Fruit fly (Drosophila melanogaster): Measurements from ENCODE around the gene CG11581.

The CG11581 gene

dm6 chrX:14193013-14193412 is 16.3 kb downstream of the CG11581 start, which contains the start of gene yl:
yl (plus strand) TSS chrX:14193214.
- no peak for TF ChIP-seq CG12768 (GFP tag; optimal IDR thresholded peaks at IDR 0.05)
- TF ChIP-seq ovo (GFP tag; optimal IDR thresholded peaks at IDR 0.05): peak; percentile 93
- TF ChIP-seq CG11617 (GFP tag; optimal IDR thresholded peaks at IDR 0.05): no peak
- no peak for TF ChIP-seq bab1 (GFP tag; optimal IDR thresholded peaks at IDR 0.05)

- TF ChIP-seq ovo (GFP tag; optimal IDR thresholded peaks at IDR 0.05) (no peak), bab1 (GFP tag; optimal IDR thresholded peaks at IDR 0.05) (peak; percentile 38)
Measured at dm6 chrX:14199967-14200531, 23.3 kb downstream of the CG11581 start, which contains the start of gene CG11590. CG11590 (plus strand) TSS chrX:14200178.

DNA sequence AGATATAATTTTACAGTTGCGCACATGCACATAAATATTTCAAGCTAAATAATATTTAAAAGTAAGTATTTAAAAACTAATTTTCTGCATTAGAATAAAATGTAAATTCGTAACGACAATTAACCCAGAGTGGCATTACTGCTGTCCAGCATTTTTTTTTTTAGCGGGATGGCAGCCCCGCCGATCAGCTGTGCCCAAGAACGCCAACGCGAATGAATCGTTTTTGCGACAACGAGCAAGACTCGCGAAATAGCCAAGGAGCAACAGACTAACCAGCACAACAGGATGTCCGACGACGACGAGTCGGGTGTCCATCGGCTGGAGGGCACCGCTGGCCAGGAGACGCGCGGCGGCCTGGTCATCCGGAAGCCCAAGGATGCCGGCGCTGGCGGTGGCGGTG is 24.5 kb downstream of the CG11581 start, which contains the start of gene Prp16:
Prp16 (plus strand) TSS at position 185 of the 400 bp plus-strand sequence.
- TF ChIP-seq CG33017 (tag; optimal IDR thresholded peaks at IDR 0.05) (no peak), CG14711 (tag; optimal IDR thresholded peaks at IDR 0.05) (no peak), Clk (GFP tag; optimal IDR thresholded peaks at IDR 0.05) (no peak), Mnt (GFP tag; optimal IDR thresholded peaks at IDR 0.05) (no peak), CG1620 (GFP tag; optimal IDR thresholded peaks at IDR 0.05) (no peak), kay (GFP tag; ENCODE audit: borderline replicate concordance) (no peak), CG5204 (GFP tag; optimal IDR thresholded peaks at IDR 0.05) (no peak), tj (GFP tag; optimal IDR thresholded peaks at IDR 0.05) (no peak), CG11617 (GFP tag; optimal IDR thresholded peaks at IDR 0.05) (no peak), bab1 (GFP tag; optimal IDR thresholded peaks at IDR 0.05) (no peak), cic (GFP tag; optimal IDR thresholded peaks at IDR 0.05) (no peak), Crg-1 (GFP tag; optimal IDR thresholded peaks at IDR 0.05) (no peak), CG7101 (tag; optimal IDR thresholded peaks at IDR 0.05) (no peak)

- TF ChIP-seq CG5204 (GFP tag; optimal IDR thresholded peaks at IDR 0.05) (no peak), CG7101 (tag; optimal IDR thresholded peaks at IDR 0.05) (no peak), Mnt (GFP tag; optimal IDR thresholded peaks at IDR 0.05) (no peak), pad (GFP tag; optimal IDR thresholded peaks at IDR 0.05) (peak; percentile 26), Crg-1 (GFP tag; optimal IDR thresholded peaks at IDR 0.05) (no peak), cnc (optimal IDR thresholded peaks at IDR 0.05) (no peak), Clk (GFP tag; optimal IDR thresholded peaks at IDR 0.05) (no peak), toe (GFP tag; optimal IDR thresholded peaks at IDR 0.05) (peak; percentile 12), cic (GFP tag; optimal IDR thresholded peaks at IDR 0.05) (no peak), CG12768 (GFP tag; optimal IDR thresholded peaks at IDR 0.05) (no peak), CG1620 (GFP tag; optimal IDR thresholded peaks at IDR 0.05) (no peak), CG11617 (GFP tag; optimal IDR thresholded peaks at IDR 0.05) (peak; percentile 36), Hr96 (GFP tag; optimal IDR thresholded peaks at IDR 0.05) (peak; percentile 42), CG7045 (GFP tag; optimal IDR thresholded peaks at IDR 0.05) (peak; percentile 58), bab1 (GFP tag; optimal IDR thresholded peaks at IDR 0.05) (peak; percentile 39), kay (GFP tag; ENCODE audit: borderline replicate concordance) (peak; percentile 72), ovo (GFP tag; optimal IDR thresholded peaks at IDR 0.05) (no peak), CG14711 (tag; optimal IDR thresholded peaks at IDR 0.05) (peak; percentile 28), CG33017 (tag; optimal IDR thresholded peaks at IDR 0.05) (peak; percentile 41), tj (GFP tag; optimal IDR thresholded peaks at IDR 0.05) (no peak)
Measured at dm6 chrX:14208426-14209208, 31.9 kb downstream of the CG11581 start.

dm6 chrX:14209209-14209781 is 32.6 kb downstream of the CG11581 start:
- TF ChIP-seq bab1 (GFP tag; optimal IDR thresholded peaks at IDR 0.05) (no peak), Hr96 (GFP tag; optimal IDR thresholded peaks at IDR 0.05) (peak; percentile 18), pad (GFP tag; optimal IDR thresholded peaks at IDR 0.05) (no peak), tj (GFP tag; optimal IDR thresholded peaks at IDR 0.05) (no peak), CG11617 (GFP tag; optimal IDR thresholded peaks at IDR 0.05) (no peak), CG7045 (GFP tag; optimal IDR thresholded peaks at IDR 0.05) (no peak), Crg-1 (GFP tag; optimal IDR thresholded peaks at IDR 0.05) (no peak)

DNA sequence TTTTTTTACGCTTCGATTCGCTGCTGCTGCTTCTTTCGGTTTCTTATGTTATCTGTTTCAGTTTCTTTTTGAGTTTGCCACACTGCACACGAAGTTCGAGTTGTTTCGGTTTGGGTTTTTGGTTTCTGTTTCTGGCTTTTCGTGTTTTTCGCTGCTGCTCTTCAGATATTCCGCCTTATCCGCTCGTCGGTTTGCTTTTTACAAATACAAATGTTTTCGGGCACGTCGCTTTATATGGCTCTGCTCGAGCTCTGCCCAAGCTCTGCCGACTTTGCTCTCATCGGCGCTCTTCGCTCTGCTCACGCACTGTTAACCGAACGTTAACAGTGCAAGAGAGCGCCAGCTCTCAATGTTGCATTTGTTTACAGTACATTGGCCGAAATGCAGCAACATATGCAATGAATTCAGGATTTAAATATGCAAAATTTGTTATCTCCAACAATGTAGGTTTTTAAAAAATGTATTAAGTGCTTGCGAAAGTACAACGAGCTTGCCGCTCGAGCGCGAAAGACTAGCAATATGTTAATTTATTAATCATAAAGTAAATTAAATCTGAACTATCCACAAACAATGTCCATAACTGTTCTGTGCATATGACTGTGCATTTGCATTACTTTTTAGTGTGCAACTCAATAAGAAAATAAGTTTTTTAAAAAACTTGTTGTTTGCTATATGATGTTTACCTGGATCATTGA is 34.7 kb downstream of the CG11581 start:
- no peak for TF ChIP-seq CG12768 (GFP tag; optimal IDR thresholded peaks at IDR 0.05)
- TF ChIP-seq CG14711 (tag; optimal IDR thresholded peaks at IDR 0.05): no peak
- no peak for TF ChIP-seq Crg-1 (GFP tag; optimal IDR thresholded peaks at IDR 0.05)
- no peak for TF ChIP-seq CG33017 (tag; optimal IDR thresholded peaks at IDR 0.05)
- no peak for TF ChIP-seq toe (GFP tag; optimal IDR thresholded peaks at IDR 0.05)
- TF ChIP-seq tj (GFP tag; optimal IDR thresholded peaks at IDR 0.05): peak; percentile 1
- TF ChIP-seq bab1 (GFP tag; optimal IDR thresholded peaks at IDR 0.05): no peak
